Worm (Caenorhabditis elegans): ENCODE data around the gene gmpr-1.
"Not testable (repeated sequence)": the region's sequence is repeated elsewhere in the genome, so short reads cannot be mapped to it uniquely, and the experiment has no call there.

gmpr-1 gene

DNA sequence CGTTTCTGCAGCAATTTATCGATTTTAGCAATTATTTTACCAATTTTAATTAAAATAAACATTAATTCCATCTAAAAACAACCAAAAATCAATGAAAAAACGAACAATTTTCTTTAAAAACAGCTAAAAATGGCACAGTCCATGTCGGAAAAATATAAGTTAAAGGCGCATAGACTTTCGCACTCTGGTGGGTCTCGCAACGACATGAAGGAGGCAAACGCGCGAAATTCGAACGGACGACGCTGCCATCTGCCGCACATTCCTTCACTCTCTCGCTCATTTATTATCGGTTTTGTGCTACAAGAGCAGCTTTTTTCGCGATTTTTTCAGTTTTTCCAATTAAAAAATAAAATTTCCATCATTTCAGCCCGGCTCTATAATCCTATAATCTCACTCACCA, 24.4 kb downstream of the gmpr-1 start, which contains the start of gene mcm-7 (continued):
- TF ChIP-seq mdl-1 (tag; optimal IDR thresholded peaks at IDR 0.05) = no peak
- TF ChIP-seq ztf-1 (GFP tag; conservative IDR thresholded peaks at IDR 0.05) = no peak
- no peak for TF ChIP-seq nhr-12 (tag; optimal IDR thresholded peaks at IDR 0.05)
- no peak for TF ChIP-seq mab-5 (tag; optimal IDR thresholded peaks at IDR 0.05)
- no peak for TF ChIP-seq nhr-11 (tag; optimal IDR thresholded peaks at IDR 0.05)
- no peak for TF ChIP-seq nhr-23 (tag; optimal IDR thresholded peaks at IDR 0.05)
- peak; percentile 64 for TF ChIP-seq C34F6.9 (tag; optimal IDR thresholded peaks at IDR 0.05)
- TF ChIP-seq sma-9 (GFP tag; optimal IDR thresholded peaks at IDR 0.05) = peak; percentile 21
- TF ChIP-seq sma-9 (tag; optimal IDR thresholded peaks at IDR 0.05) = no peak
- TF ChIP-seq dmd-4 (tag; optimal IDR thresholded peaks at IDR 0.05) = no peak
- peak; percentile 72 for TF ChIP-seq nhr-129 (tag; optimal IDR thresholded peaks at IDR 0.05)
- no peak for TF ChIP-seq unc-62 (GFP tag; optimal IDR thresholded peaks at IDR 0.05)

DNA sequence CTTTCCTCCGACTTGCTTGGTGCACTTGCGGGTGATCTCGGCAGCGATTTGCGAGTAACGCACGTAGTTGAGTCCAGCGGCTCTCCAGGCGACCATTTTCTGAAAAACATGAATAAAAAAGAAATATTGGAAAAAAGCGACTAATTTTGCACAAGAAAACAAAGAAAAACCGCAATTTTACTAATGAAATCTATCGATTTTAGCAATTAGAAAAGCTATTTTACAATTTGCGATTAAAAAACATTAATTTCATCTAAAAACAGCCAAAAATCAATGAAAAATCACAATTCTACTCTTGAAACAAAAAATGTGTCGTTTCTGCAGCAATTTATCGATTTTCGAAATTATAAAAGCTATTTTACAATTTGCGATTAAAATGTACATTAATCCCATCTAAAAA, 24.9 kb downstream of the gmpr-1 start, which contains the start of gene hpo-18:
Gene hpo-18, minus strand, starts transcription at position 101 of the 400 bp plus-strand sequence.
- TF ChIP-seq nhr-10 (tag; optimal IDR thresholded peaks at IDR 0.05) (no peak), aly-2 (tag; optimal IDR thresholded peaks at IDR 0.05) (no peak), crh-2 (tag; optimal IDR thresholded peaks at IDR 0.05) (no peak), nhr-6 (tag; optimal IDR thresholded peaks at IDR 0.05) (no peak), nhr-25 (tag; optimal IDR thresholded peaks at IDR 0.05) (no peak), mbf-1 (tag; optimal IDR thresholded peaks at IDR 0.05) (no peak), lin-39 (tag; optimal IDR thresholded peaks at IDR 0.05) (no peak)

DNA sequence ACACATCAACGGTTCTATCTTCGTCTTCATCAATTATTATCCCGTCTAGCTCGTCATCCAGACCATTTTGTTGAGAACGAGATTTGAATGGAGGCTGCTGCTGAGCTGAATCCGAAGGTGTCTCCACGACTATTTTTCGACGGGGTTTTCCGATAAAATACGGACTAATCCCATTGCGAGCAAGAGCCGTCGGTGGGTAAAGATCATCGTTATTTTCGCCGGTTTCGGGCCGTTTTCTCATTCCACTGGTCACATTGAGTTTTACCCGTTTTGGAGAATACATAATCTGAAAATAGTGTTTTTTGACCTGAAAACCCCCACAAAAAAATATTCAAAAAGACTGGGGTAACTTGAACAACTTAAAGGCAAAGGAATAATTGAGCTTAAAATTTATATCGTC, 25.5 kb downstream of the gmpr-1 start, which contains the start of gene figl-1:
Gene figl-1, minus strand, starts transcription at position 286 of the 400 bp plus-strand sequence.
- no peak for TF ChIP-seq unc-55 (GFP tag; optimal IDR thresholded peaks at IDR 0.05)
- TF ChIP-seq sma-3 (GFP tag; optimal IDR thresholded peaks at IDR 0.05) = peak; percentile 5

DNA sequence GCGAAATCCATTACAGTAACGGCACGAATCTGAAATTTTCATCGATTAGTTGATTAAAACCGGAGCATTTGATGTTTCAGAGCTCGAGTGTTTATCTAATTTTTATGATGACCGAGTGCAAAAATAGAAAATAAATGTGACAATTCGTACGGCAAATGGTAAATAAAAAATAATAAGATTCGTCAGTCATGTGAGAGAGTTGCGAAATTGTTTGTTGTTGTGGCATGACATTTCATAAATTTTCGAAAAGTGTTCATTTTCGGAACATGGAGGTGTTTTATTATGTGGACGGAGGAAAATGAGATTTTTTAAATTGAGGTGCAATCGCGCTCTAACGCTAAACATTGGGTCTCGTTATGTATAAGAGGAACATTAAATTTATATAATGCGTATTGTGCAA, 29.4 kb downstream of the gmpr-1 start:
- TF ChIP-seq alr-1 (tag; optimal IDR thresholded peaks at IDR 0.05) = no peak
- no peak for TF ChIP-seq skn-1 (tag; optimal IDR thresholded peaks at IDR 0.05)
- TF ChIP-seq unc-62 (GFP tag; optimal IDR thresholded peaks at IDR 0.05) = no peak
- no peak for TF ChIP-seq lin-11 (tag; optimal IDR thresholded peaks at IDR 0.05)
- TF ChIP-seq ceh-16 (tag; optimal IDR thresholded peaks at IDR 0.05) = no peak
- TF ChIP-seq R02D3.7 (tag; optimal IDR thresholded peaks at IDR 0.05) = no peak
- no peak for TF ChIP-seq crh-2 (tag; optimal IDR thresholded peaks at IDR 0.05)
- TF ChIP-seq aly-2 (tag; optimal IDR thresholded peaks at IDR 0.05) = no peak
- no peak for TF ChIP-seq ZK546.5 (tag; optimal IDR thresholded peaks at IDR 0.05)
- TF ChIP-seq fos-1 (tag; optimal IDR thresholded peaks at IDR 0.05) = no peak
- TF ChIP-seq ceh-82 (tag; optimal IDR thresholded peaks at IDR 0.05) = no peak
- TF ChIP-seq nhr-77 (tag; optimal IDR thresholded peaks at IDR 0.05) = no peak

DNA sequence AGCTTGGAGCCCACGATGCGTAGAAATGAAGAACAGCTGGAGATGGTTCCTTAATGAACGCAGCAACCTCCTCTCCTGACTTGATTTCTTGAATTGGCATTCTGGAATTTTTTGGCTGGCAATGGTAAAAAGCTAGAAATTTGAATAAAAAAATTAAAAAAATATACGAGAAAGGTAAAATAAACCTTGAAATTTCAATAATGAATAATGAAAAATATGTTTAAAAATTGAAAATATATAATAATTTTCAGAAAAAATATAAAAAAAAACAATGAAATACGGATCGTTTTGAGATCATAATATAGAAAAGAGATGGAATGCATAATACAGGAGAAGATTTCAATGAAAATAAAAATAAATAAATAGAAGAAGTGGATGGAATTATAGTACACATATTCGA, 30.0 kb downstream of the gmpr-1 start, which contains the start of gene glrx-3:
Gene glrx-3, minus strand, starts transcription at position 101 of the 400 bp plus-strand sequence.
- TF ChIP-seq aly-2 (tag; optimal IDR thresholded peaks at IDR 0.05) (no peak), nhr-12 (tag; optimal IDR thresholded peaks at IDR 0.05) (no peak), snpc-4 (tag; optimal IDR thresholded peaks at IDR 0.05) (no peak), fos-1 (tag; optimal IDR thresholded peaks at IDR 0.05) (no peak), egl-27 (tag; optimal IDR thresholded peaks at IDR 0.05) (no peak)

DNA sequence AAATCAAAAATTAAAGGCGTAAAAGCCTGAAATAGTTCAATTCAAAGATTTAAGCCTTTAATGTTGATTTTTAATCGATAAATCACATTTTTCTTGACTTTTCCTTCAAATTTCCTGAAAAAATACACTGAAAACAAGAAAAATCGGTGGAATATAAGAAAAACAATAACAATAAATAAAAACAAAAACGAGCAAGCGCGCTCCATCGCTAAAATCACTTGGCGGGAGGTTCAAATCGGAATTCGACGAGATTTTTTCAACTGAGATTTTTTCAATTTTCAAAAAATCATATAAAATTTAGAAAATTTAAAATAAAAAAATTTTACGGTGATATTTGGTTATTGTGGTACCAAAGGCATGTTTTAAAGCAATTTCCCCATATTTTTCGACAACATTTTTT, 31.7 kb downstream of the gmpr-1 start:
- TF ChIP-seq unc-55 (GFP tag; optimal IDR thresholded peaks at IDR 0.05) = peak; percentile 15
- TF ChIP-seq gmeb-1 (tag; optimal IDR thresholded peaks at IDR 0.05) = peak; percentile 71
- TF ChIP-seq egl-27 (tag; optimal IDR thresholded peaks at IDR 0.05) = no peak

DNA sequence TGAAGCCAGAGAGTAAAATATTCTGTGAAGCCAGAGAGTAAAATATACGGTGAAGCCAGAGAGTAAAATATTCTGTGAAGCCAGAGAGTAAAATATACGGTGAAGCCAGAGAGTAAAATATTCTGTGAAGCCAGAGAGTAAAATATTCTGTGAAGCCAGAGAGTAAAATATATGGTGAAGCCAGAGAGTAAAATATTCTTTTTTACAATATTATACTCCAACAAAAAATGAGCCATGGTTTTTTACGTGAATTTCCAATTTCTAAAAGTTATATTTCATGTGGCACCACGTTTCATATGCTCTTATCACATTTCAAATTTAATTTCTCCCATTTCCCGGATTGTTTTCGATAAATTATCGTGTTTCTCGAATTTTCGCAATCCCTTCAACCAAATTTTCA, 34.7 kb downstream of the gmpr-1 start, which contains the start of gene irld-1:
Gene irld-1, plus strand, starts transcription at position 301 of the 400 bp plus-strand sequence.
- not testable (repeated sequence) for TF ChIP-seq Y55F3AM.14 (GFP tag; optimal IDR thresholded peaks at IDR 0.05); unc-55 (GFP tag; optimal IDR thresholded peaks at IDR 0.05); crh-2 (tag; optimal IDR thresholded peaks at IDR 0.05)
